Fruit fly (Drosophila melanogaster) Kc167 (cell line): ENCODE measurements around the gene Nup93-1.

Experiments
- Myc ChIP-seq: fragments of >200 bp; optimal IDR thresholded peaks from 2 replicates; lab custom pipeline; 2017; ENCODE audit warnings: missing external identifiers
- Sin3A ChIP-seq: fragments of >200 bp; optimal IDR thresholded peaks from 2 replicates; lab custom pipeline; 2018; ENCODE audit warnings: missing external identifiers
- h ChIP-seq: fragments of >200 bp; optimal IDR thresholded peaks from 3 replicates; lab custom pipeline; 2018; ENCODE audit warnings: missing external identifiers
- insv ChIP-seq: fragments of >200 bp; optimal IDR thresholded peaks from 3 replicates; lab custom pipeline; 2018; ENCODE audit warnings: missing external identifiers
- psq ChIP-seq: fragments of >200 bp; optimal IDR thresholded peaks from 2 replicates; lab custom pipeline; 2017; ENCODE audit warnings: missing external identifiers
- ttk ChIP-seq: sonication (Bioruptor generic); optimal IDR thresholded peaks from 2 replicates; lab custom pipeline; 2017; ENCODE audit warnings: missing external identifiers

The Nup93-1 gene

DNA sequence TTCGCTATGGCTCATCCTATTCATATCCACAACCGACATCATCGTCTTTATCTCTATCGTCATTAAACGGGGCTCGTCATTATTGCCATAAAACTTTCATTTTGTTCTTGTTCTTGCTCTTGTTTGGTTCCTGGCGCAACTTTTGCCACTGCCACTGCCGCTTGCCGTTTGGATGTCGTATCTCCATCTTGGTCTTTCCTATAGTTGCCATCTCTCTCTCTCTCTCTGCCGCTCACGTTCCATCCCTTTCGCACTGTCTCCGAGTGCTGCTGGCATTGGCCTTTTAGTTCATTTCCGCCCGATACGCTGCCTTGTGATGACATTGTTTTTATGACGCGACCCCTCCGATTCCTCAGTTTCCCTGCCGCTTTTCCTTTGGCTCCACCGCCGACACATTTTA, 30.2 kb upstream of the Nup93-1 start:
- TF ChIP-seq psq (lab: Kevin White, UChicago) (no peak), h (lab: Kevin White, UChicago) (no peak), insv (lab: Kevin White, UChicago) (no peak), ttk (no peak), Myc (no peak), Sin3A (lab: Kevin White, UChicago) (no peak)

DNA sequence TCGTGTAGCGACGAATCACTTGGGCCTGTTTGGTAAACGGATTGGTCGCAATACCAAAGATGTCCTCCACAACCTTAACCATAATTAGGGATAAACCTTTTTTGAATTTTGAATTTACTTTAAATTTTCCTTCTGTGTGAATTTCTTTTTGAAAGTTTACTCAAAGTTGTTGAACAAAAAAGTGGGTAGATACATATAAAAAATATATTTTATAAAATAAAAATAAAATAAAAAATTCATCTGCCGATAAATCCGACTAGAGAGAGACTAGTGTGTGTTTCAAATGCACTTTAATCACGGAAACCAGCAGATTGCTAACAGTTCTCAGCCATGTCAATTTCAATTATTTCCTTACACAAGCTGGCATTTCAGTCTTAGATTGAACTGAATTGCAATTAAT, 25.1 kb upstream of the Nup93-1 start, which contains the start of gene CG10996:
TSS of gene CG10996 (minus strand) at position 101 of the 400 bp plus-strand sequence.
- TF ChIP-seq ttk: no peak
- TF ChIP-seq Myc: no peak
- TF ChIP-seq psq (lab: Kevin White, UChicago): no peak
- TF ChIP-seq insv (lab: Kevin White, UChicago): no peak
- TF ChIP-seq Sin3A (lab: Kevin White, UChicago): no peak
- TF ChIP-seq h (lab: Kevin White, UChicago): no peak

DNA sequence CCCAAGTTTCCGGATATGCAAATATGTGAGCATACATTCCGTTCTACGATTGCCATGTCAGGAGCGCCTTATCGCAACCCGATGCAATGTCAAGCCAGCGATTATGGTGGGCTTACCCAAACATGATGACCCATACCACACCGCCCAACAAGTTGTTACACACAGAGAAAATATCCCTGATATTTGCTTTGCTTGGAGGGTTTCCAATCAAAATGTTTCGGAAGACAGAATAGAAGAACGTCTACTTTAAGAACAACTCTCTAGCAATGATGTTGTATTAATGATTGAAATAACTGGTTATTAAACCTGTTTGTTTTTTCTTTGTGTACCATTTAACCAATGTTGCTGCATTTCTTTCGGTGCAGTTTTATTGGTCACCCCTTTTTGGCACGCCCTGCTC, 21.9 kb upstream of the Nup93-1 start:
- no peak for TF ChIP-seq Sin3A (lab: Kevin White, UChicago)
- TF ChIP-seq ttk: no peak
- TF ChIP-seq h (lab: Kevin White, UChicago): no peak
- no peak for TF ChIP-seq Myc
- no peak for TF ChIP-seq psq (lab: Kevin White, UChicago)
- TF ChIP-seq insv (lab: Kevin White, UChicago): no peak

DNA sequence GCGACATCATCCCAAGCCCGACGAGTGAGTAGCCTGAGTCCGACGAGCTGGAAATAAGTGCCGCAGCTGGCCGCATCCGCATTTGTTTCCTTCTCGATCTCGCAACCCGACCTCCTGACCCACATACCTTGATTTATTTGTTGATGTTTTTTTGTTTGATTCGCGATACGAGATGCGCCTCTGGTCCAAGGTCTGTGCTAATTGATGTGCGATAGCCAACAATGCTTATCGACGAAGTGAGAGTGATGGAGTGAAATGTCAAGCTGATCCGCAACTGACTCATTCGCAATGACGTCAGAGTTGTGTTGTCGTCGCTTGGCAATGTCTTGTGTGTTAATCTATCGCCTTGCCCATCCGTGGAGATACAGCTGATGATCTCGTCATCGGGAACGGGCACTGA, 18.2 kb upstream of the Nup93-1 start:
- TF ChIP-seq Sin3A (lab: Kevin White, UChicago) (no peak), insv (lab: Kevin White, UChicago) (no peak), ttk (no peak), psq (lab: Kevin White, UChicago) (no peak), Myc (no peak), h (lab: Kevin White, UChicago) (no peak)

DNA sequence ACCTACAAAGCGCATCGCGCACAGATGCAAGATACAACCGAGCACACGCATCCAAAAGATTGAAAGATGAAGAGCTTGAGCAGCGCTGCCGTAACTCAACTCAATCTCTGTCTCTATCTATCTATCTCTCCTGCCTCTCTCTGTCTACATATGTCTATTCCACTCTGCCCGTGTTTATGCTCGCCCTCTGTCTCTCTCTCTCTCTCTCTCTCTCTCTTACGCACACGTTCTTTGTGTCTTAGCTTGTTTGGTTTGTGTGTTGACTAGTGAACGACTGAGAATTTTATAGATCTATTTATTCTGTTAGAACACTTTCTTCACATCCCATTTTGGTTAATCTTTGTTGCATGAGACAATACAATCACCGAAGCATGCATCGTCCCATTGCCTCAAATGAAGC, 17.1 kb upstream of the Nup93-1 start:
- TF ChIP-seq h (lab: Kevin White, UChicago): no peak

DNA sequence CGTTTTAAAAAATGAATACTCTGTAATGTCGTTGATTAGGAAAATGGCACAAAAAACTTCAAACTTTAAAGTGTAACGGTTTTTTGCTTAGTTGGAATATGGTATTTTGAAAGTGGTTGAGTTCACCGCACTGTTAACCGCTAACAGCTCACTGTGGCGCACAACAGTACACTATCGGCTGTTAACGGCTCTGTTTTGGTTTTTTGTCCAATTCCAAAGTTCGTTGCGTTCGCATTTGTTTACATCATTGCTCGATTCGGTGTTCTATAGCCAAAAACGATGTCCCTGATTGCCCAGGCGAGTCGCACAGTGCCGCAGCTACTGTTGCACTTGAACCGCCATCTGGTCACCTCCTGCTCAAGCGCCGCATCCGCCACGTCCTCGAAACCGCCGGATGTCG, 11.1 kb upstream of the Nup93-1 start, which contains the start of gene CG11095:
TSS of gene CG11095 (plus strand) at position 205 of the 400 bp plus-strand sequence.
- TF ChIP-seq insv (lab: Kevin White, UChicago) (no peak), ttk (no peak), Myc (no peak), psq (lab: Kevin White, UChicago) (no peak), h (lab: Kevin White, UChicago) (no peak), Sin3A (lab: Kevin White, UChicago) (no peak)

DNA sequence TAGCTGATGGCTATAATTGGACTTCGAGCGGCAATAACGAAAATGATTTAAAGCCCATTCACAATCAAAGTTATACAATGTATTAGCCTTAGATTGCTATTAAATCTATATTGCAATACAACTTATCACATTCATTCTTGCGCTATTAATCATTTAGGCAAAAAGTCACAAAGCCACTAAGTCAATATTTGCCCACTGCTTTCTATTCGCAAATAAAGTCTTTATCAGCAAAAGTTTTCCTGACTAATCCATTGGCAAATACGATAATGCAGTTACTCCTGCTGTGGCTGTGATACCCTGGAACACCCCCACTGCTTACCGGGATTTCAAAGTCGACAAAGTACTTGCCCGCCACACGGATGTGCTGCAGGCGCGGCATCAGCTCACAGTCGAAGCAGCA, 8.6 kb upstream of the Nup93-1 start:
- TF ChIP-seq ttk (no peak), h (lab: Kevin White, UChicago) (no peak), insv (lab: Kevin White, UChicago) (no peak), psq (lab: Kevin White, UChicago) (no peak), Sin3A (lab: Kevin White, UChicago) (no peak), Myc (no peak)

DNA sequence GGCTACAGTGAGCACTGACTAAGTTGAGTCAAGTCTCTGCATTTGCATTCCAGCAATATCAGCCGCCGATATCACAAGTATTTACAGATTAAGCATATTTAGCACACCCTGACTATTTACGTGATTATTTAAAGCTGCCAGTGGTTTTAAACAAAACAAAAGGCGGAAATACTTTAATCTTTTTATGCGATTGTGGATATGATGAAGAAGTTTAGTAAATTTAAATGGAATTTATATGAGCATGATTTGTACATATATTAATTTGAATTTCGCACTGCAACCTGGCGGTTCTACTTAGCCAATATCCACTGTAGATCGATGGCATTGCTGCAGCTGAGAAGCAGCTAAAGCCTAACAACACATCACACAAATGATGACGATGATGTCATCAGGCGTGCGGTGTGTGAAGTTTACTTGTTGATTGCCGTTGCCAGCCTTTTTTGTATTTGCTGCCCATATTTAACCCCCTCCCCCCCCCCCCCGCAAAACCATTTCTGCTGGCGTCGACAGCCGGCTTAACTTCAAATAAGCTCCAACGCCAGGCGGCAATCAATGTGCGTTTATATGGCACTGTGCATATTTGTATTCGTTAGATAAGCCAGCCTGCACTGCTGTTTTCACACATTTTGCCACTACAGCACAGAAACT, 7.0 kb upstream of the Nup93-1 start:
- TF ChIP-seq insv (lab: Kevin White, UChicago) (no peak), h (lab: Kevin White, UChicago) (no peak), psq (lab: Kevin White, UChicago) (no peak), Sin3A (lab: Kevin White, UChicago) (no peak), Myc (no peak), ttk (no peak)

DNA sequence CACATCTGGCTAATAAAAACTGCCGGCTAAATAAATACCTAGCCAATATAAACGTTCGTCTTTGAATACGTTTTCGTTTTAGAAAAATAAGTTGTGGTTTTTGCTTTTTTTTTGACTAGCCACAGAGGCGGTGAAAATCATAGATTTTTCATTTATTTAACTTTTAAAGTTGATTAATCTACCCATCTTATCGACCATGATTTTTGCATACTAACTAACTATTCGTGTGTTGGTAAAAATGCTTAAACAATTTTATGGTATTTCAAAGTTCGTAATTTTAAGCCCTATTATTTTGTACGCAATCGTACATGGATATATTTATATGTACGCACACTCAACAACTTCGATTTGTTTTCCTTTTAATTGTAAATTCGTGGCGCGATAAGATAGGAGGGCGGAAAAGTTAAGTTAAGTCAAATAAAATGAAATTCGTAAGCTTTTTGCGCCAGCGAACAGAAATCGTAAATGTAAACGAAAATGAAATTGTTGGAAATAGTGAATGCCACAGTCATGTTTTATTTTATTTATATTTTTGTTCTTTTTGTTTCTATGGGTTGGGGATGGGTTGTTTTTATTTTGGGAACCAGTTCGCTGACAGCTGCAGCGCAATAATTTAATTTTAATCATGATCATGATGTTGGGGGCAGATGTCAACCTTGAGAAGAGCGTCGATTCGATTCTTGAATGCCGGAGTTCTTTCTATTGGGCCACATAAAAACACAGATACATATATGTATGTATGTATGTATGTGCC, 5.0 kb upstream of the Nup93-1 start:
- TF ChIP-seq Sin3A (lab: Kevin White, UChicago) (no peak), ttk (no peak), h (lab: Kevin White, UChicago) (no peak), Myc (no peak), insv (lab: Kevin White, UChicago) (no peak), psq (lab: Kevin White, UChicago) (no peak)

DNA sequence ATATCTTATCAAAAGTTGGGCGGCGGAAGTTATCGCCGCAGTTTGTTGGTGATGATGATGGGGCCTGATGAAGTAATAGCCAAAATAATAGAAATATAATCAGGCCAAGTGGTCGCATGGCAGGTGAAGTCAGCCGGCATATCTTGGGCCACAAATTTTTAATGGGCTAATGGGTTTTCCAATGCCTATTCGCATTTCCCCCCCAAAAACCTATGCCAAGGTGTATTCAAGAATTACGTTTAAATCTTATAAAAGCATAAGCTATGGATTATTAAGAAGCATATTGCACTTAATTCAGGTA, 4.5 kb upstream of the Nup93-1 start:
- no peak for TF ChIP-seq ttk
- no peak for TF ChIP-seq insv (lab: Kevin White, UChicago)
- TF ChIP-seq psq (lab: Kevin White, UChicago): no peak
- no peak for TF ChIP-seq Myc
- no peak for TF ChIP-seq h (lab: Kevin White, UChicago)
- no peak for TF ChIP-seq Sin3A (lab: Kevin White, UChicago)

DNA sequence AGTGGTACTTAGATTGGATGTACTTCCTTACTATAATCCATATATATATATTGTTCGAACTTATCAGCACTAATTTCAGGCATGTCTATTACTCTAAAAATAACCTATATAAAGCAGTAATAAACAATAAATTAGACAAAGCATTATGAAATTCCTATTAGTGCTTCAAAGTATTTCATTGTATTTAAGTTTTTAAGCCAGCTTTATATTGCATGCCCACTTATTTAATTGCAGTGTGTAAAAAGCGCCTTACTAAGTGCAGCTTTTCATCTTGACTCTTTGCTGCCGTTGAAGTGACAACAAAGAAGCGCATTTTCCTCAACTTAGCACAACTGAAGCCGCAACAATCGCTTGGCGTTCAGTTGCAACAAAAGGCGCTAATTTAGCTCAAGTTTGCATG, 3.8 kb upstream of the Nup93-1 start:
- no peak for TF ChIP-seq insv (lab: Kevin White, UChicago)

DNA sequence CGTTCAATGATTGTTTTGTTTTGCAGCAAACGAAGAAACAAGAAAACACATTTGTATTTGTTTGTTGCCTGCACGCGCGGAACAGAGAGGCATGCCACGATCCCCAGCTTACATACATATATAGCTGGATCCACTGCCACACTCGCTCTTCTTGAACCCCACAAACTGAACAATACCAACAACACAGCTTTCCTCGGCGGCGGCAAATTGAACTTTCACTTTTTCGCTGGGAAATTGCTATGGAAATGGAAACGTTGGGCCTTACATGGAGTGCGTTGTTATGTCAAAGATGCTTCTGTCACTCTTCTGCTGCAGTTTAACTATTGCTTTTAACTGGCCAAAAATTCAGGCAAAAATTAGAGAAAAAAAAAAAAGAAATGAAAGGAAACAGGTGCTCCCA, 2.9 kb upstream of the Nup93-1 start:
- TF ChIP-seq insv (lab: Kevin White, UChicago) (no peak), Sin3A (lab: Kevin White, UChicago) (no peak), h (lab: Kevin White, UChicago) (no peak), Myc (no peak), psq (lab: Kevin White, UChicago) (no peak), ttk (no peak)
